Fruit fly (Drosophila melanogaster) whole organism, embryonic: ENCODE measurements around the gene zetaCOP.

ENCODE experiments used
- Atf-2 ChIP-seq: fragments of 200-800 bp; sonication (Bioruptor generic); optimal IDR thresholded peaks from 2 replicates; lab custom pipeline; 2016; ENCODE audit warnings: missing biosample characterization, missing genetic modification characterization
- CG10147 ChIP-seq: fragments of 200-800 bp; sonication (Bioruptor generic); optimal IDR thresholded peaks from 2 replicates; lab custom pipeline; 2019; ENCODE audit warnings: missing biosample characterization, mild to moderate bottlenecking, missing genetic modification characterization, moderate library complexity
- CG11085 ChIP-seq: fragments of 200-800 bp; sonication (Bioruptor generic); IDR thresholded peaks from 2 replicates; pipeline ENCODE4 v1.3.6; 2022; ENCODE audit warnings: missing biosample characterization, missing genetic modification characterization
- CG11504 ChIP-seq: fragments of 200-800 bp; sonication (Bioruptor generic); optimal IDR thresholded peaks from 3 replicates; lab custom pipeline; 2019; ENCODE audit warnings: missing biosample characterization, mild to moderate bottlenecking, missing genetic modification characterization, moderate library complexity
- CG11695 ChIP-seq: fragments of 200-800 bp; sonication (Bioruptor generic); IDR thresholded peaks from 3 replicates; pipeline ENCODE4 v1.3.6; 2022; ENCODE audit warnings: missing biosample characterization, missing genetic modification characterization
- CG12071 ChIP-seq: fragments of 200-800 bp; sonication (Bioruptor generic); optimal IDR thresholded peaks from 3 replicates; lab custom pipeline; 2018; ENCODE audit warnings: missing biosample characterization, mild to moderate bottlenecking, missing genetic modification characterization
- CG13287 ChIP-seq: fragments of 200-800 bp; sonication (Bioruptor generic); IDR thresholded peaks from 2 replicates; pipeline ENCODE4 v1.3.6; 2022; ENCODE audit warnings: missing biosample characterization, missing genetic modification characterization; ENCODE audit not compliant: partially characterized antibody
- CG15011 ChIP-seq: fragments of 200-800 bp; sonication (Bioruptor generic); optimal IDR thresholded peaks from 3 replicates; lab custom pipeline; 2018; ENCODE audit warnings: missing biosample characterization, mild to moderate bottlenecking, missing genetic modification characterization
- CG1602 ChIP-seq: fragments of 200-800 bp; sonication (Bioruptor generic); optimal IDR thresholded peaks from 3 replicates; lab custom pipeline; 2016; ENCODE audit warnings: missing biosample characterization, missing genetic modification characterization
- CG1603 ChIP-seq: fragments of 200-800 bp; sonication (Bioruptor generic); optimal IDR thresholded peaks from 2 replicates; lab custom pipeline; 2019; ENCODE audit warnings: missing biosample characterization, mild to moderate bottlenecking, missing genetic modification characterization, moderate library complexity
- CG17912 ChIP-seq: fragments of 200-800 bp; sonication (Bioruptor generic); optimal IDR thresholded peaks from 2 replicates; lab custom pipeline; 2018; ENCODE audit warnings: missing biosample characterization, mild to moderate bottlenecking, missing genetic modification characterization
- CG2120 ChIP-seq: fragments of 200-800 bp; sonication (Bioruptor generic); optimal IDR thresholded peaks from 3 replicates; lab custom pipeline; 2016; ENCODE audit warnings: missing biosample characterization, missing genetic modification characterization
- CG2678 ChIP-seq: fragments of 200-800 bp; sonication (Bioruptor generic); optimal IDR thresholded peaks from 3 replicates; lab custom pipeline; 2019; ENCODE audit warnings: missing biosample characterization, mild to moderate bottlenecking, missing genetic modification characterization, moderate library complexity
- CG31365 ChIP-seq: fragments of 200-800 bp; sonication (Bioruptor generic); optimal IDR thresholded peaks from 2 replicates; lab custom pipeline; 2018; ENCODE audit warnings: missing biosample characterization, mild to moderate bottlenecking, missing genetic modification characterization
- CG34376 ChIP-seq: fragments of 200-800 bp; sonication (Bioruptor generic); optimal IDR thresholded peaks from 2 replicates; lab custom pipeline; 2018; ENCODE audit warnings: missing biosample characterization, mild to moderate bottlenecking, missing genetic modification characterization
- CG4404 ChIP-seq: fragments of 200-800 bp; sonication (Bioruptor generic); IDR thresholded peaks from 2 replicates; pipeline ENCODE4 v1.3.6; 2022; ENCODE audit warnings: missing biosample characterization, missing genetic modification characterization
- CG4707 ChIP-seq: fragments of 200-800 bp; sonication (Bioruptor generic); optimal IDR thresholded peaks from 2 replicates; lab custom pipeline; 2018; ENCODE audit warnings: missing biosample characterization, mild to moderate bottlenecking, missing genetic modification characterization, moderate library complexity
- CG7745 ChIP-seq: fragments of 200-800 bp; sonication (Bioruptor generic); optimal IDR thresholded peaks from 2 replicates; lab custom pipeline; 2018; ENCODE audit warnings: missing biosample characterization, mild to moderate bottlenecking, missing genetic modification characterization, moderate library complexity
- CG9215 ChIP-seq: fragments of 200-800 bp; sonication (Bioruptor generic); IDR thresholded peaks from 2 replicates; pipeline ENCODE4 v1.3.6; 2022; ENCODE audit warnings: missing biosample characterization, missing genetic modification characterization
- CG9727 ChIP-seq: fragments of 200-800 bp; sonication (Bioruptor generic); optimal IDR thresholded peaks from 3 replicates; lab custom pipeline; 2017; ENCODE audit warnings: missing biosample characterization, mild to moderate bottlenecking, missing genetic modification characterization
- Dad ChIP-seq: fragments of 200-800 bp; sonication (Bioruptor generic); optimal IDR thresholded peaks from 3 replicates; lab custom pipeline; 2016; ENCODE audit warnings: missing biosample characterization, missing genetic modification characterization
- Dfd ChIP-seq, 2 experiments: fragments of >200 bp; optimal IDR thresholded peaks; 2 replicates each; lab custom pipeline; 2017; ENCODE audit warnings: missing biosample characterization in 2 of 2, missing genetic modification characterization in 2 of 2
- Dip3 ChIP-seq: fragments of 200-800 bp; sonication (Bioruptor generic); optimal IDR thresholded peaks from 3 replicates; lab custom pipeline; 2016; ENCODE audit warnings: missing biosample characterization, missing genetic modification characterization
- Doc3 ChIP-seq: fragments of 200-800 bp; sonication (Bioruptor generic); IDR thresholded peaks from 3 replicates; pipeline ENCODE4 v1.3.6; 2022; ENCODE audit warnings: missing biosample characterization, missing genetic modification characterization; ENCODE audit not compliant: partially characterized antibody
- Fer1 ChIP-seq: fragments of 200-800 bp; sonication (Bioruptor generic); optimal IDR thresholded peaks from 2 replicates; lab custom pipeline; 2017; ENCODE audit warnings: missing biosample characterization, mild to moderate bottlenecking, missing genetic modification characterization
- Fer2 ChIP-seq: fragments of 200-800 bp; sonication (Bioruptor generic); optimal IDR thresholded peaks from 2 replicates; lab custom pipeline; 2018; ENCODE audit warnings: missing biosample characterization, mild to moderate bottlenecking, missing genetic modification characterization, moderate library complexity
- Hmr ChIP-seq: fragments of 200-800 bp; sonication (Bioruptor generic); optimal IDR thresholded peaks from 3 replicates; lab custom pipeline; 2017; ENCODE audit warnings: mild to moderate bottlenecking, missing biosample characterization, missing genetic modification reagents, missing genetic modification characterization
- Hmx ChIP-seq: fragments of 200-800 bp; sonication (Bioruptor generic); optimal IDR thresholded peaks from 2 replicates; lab custom pipeline; 2016; ENCODE audit warnings: missing biosample characterization, missing genetic modification characterization
- Hr39 ChIP-seq: fragments of >200 bp; optimal IDR thresholded peaks from 2 replicates; lab custom pipeline; 2017
- Meics ChIP-seq: fragments of 200-800 bp; sonication (Bioruptor generic); optimal IDR thresholded peaks from 2 replicates; lab custom pipeline; 2017; ENCODE audit warnings: missing biosample characterization, mild to moderate bottlenecking, missing genetic modification characterization
- Nf-YB ChIP-seq: fragments of 200-800 bp; sonication (Bioruptor generic); optimal IDR thresholded peaks from 3 replicates; lab custom pipeline; 2019; ENCODE audit warnings: missing biosample characterization, mild to moderate bottlenecking, missing genetic modification characterization, moderate library complexity
- Opbp ChIP-seq: fragments of 200-800 bp; sonication (Bioruptor generic); IDR thresholded peaks from 3 replicates; pipeline ENCODE4 v1.3.6; 2022; ENCODE audit warnings: missing biosample characterization, missing genetic modification characterization; ENCODE audit not compliant: partially characterized antibody
- Side ChIP-seq: fragments of 200-800 bp; sonication (Bioruptor generic); optimal IDR thresholded peaks from 2 replicates; lab custom pipeline; 2016; ENCODE audit warnings: missing biosample characterization, missing genetic modification characterization
- Taf1 ChIP-seq: fragments of 200-800 bp; sonication (Bioruptor generic); IDR thresholded peaks from 2 replicates; pipeline ENCODE4 v1.3.6; 2022; ENCODE audit warnings: missing biosample characterization, missing genetic modification characterization
- abd-A ChIP-seq: fragments of 200-800 bp; sonication (Bioruptor generic); optimal IDR thresholded peaks from 3 replicates; lab custom pipeline; 2019; ENCODE audit warnings: missing biosample characterization, mild to moderate bottlenecking, missing genetic modification characterization, moderate library complexity
- da ChIP-seq: fragments of 200-800 bp; sonication (Bioruptor generic); optimal IDR thresholded peaks from 2 replicates; lab custom pipeline; 2016; ENCODE audit warnings: missing biosample characterization, missing genetic modification characterization
- dpn ChIP-seq, 2 experiments: fragments of 200-800 bp; sonication (Bioruptor generic); optimal IDR thresholded peaks; 3 replicates each; lab custom pipeline; 2016; ENCODE audit warnings: missing biosample characterization in 2 of 2, missing genetic modification characterization in 2 of 2
- ftz-f1 ChIP-seq: fragments of 200-800 bp; sonication (Bioruptor generic); optimal IDR thresholded peaks from 2 replicates; lab custom pipeline; 2016; ENCODE audit warnings: missing biosample characterization, missing genetic modification characterization
- grau ChIP-seq: fragments of 200-800 bp; optimal IDR thresholded peaks from 3 replicates; lab custom pipeline; 2019; ENCODE audit warnings: missing biosample characterization, mild to moderate bottlenecking, missing genetic modification characterization, moderate library complexity
- gsb ChIP-seq: fragments of 200-800 bp; sonication (Bioruptor generic); IDR thresholded peaks from 2 replicates; pipeline ENCODE4 v1.3.6; 2022; ENCODE audit warnings: missing biosample characterization, missing genetic modification characterization
- h ChIP-seq: fragments of >200 bp; optimal IDR thresholded peaks from 2 replicates; lab custom pipeline; 2017
- lab ChIP-seq: fragments of 200-800 bp; sonication (Bioruptor generic); optimal IDR thresholded peaks from 3 replicates; lab custom pipeline; 2017; ENCODE audit warnings: missing biosample characterization, missing genetic modification characterization, mild to moderate bottlenecking, moderate library complexity, missing genetic modification reagents
- onecut ChIP-seq: fragments of 200-800 bp; sonication (Bioruptor generic); IDR thresholded peaks from 2 replicates; pipeline ENCODE4 v1.3.6; 2022; ENCODE audit warnings: missing biosample characterization, missing genetic modification characterization
- pita ChIP-seq: fragments of 200-800 bp; sonication (Bioruptor generic); optimal IDR thresholded peaks from 2 replicates; lab custom pipeline; 2017; ENCODE audit warnings: missing biosample characterization, mild to moderate bottlenecking, missing genetic modification characterization
- shn ChIP-seq: fragments of 200-800 bp; sonication (Bioruptor generic); optimal IDR thresholded peaks from 3 replicates; lab custom pipeline; 2016; ENCODE audit warnings: missing biosample characterization, missing genetic modification characterization
- sqz ChIP-seq: fragments of 200-800 bp; sonication (Bioruptor generic); optimal IDR thresholded peaks from 3 replicates; lab custom pipeline; 2018; ENCODE audit warnings: missing biosample characterization, mild to moderate bottlenecking, missing genetic modification characterization
- stc ChIP-seq: fragments of 200-800 bp; sonication (Bioruptor generic); IDR thresholded peaks from 2 replicates; pipeline ENCODE4 v1.3.6; 2022; ENCODE audit warnings: missing biosample characterization, missing genetic modification characterization
- tin ChIP-seq: fragments of 200-800 bp; sonication (Bioruptor generic); optimal IDR thresholded peaks from 3 replicates; lab custom pipeline; 2016; ENCODE audit warnings: missing biosample characterization, missing genetic modification characterization
- tup ChIP-seq: fragments of 200-800 bp; sonication (Bioruptor generic); optimal IDR thresholded peaks from 2 replicates; lab custom pipeline; 2016; ENCODE audit warnings: missing biosample characterization, mild to moderate bottlenecking, missing genetic modification characterization, moderate library complexity
- yki ChIP-seq: fragments of >200 bp; optimal IDR thresholded peaks from 3 replicates; lab custom pipeline; 2018
- zen ChIP-seq: fragments of 200-800 bp; sonication (Bioruptor generic); optimal IDR thresholded peaks from 3 replicates; lab custom pipeline; 2018; ENCODE audit warnings: missing biosample characterization, mild to moderate bottlenecking, missing genetic modification characterization, moderate library complexity

zetaCOP gene

DNA sequence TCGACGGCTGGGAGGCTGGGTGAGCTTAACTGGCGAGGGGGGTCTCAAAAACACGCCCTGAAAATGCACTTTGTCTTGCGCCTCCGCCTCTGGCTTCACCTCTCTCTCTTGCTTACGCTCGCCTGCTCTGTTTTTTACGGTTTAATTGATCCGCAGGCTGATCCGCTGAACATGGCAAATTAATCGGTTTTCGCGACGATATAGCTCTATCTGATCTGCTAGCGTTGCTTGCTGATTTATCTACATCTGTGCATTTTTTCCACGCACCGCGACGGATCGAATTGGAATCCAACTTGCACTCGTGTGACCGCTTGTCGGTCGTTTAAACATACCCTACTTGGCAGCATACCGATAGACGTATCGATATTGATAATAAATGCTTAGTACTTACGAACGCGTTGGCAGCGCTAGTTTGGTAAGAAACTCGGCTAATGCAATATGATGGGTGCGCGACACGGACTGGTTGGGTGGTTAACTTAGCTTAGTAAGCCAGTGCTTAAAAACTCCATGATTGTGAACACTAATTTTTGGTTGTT lies 25.7 kb downstream of the zetaCOP start, which contains the start of gene Abl (continued):
- TF ChIP-seq Atf-2 (GFP tag; lab: Kevin White, UChicago) (peak; percentile 49), CG17912 (GFP tag; lab: Kevin White, UChicago) (peak; percentile 58), CG11695 (no peak), CG31365 (tag; lab: Kevin White, UChicago) (no peak), CG13287 (peak; percentile 90), CG11085 (GFP tag; lab: Robert Waterston, UW) (0 out of 2 replicates have a peak, but pooled peaks have one; percentile 33), CG15011 (GFP tag; lab: Kevin White, UChicago) (no peak), CG9215 (GFP tag; lab: Robert Waterston, UW) (no peak), Side (peak; percentile 74), CG2120 (GFP tag; lab: Kevin White, UChicago) (peak; percentile 92), CG10147 (GFP tag; lab: Kevin White, UChicago) (peak; percentile 51), onecut (GFP tag; lab: Robert Waterston, UW) (no peak; the same call in none of the 2 replicates), Taf1 (GFP tag; lab: Robert Waterston, UW) (no peak), gsb (no peak), lab (GFP tag; lab: Kevin White, UChicago) (peak; percentile 74), CG11504 (peak; percentile 63), dpn (GFP tag; optimal IDR thresholded peaks at IDR 0.05; lab: Kevin White, UChicago) (peak; percentile 81 to 84), Nf-YB (GFP tag; lab: Kevin White, UChicago) (peak; percentile 26), zen (peak; percentile 75), h (lab: Kevin White, UChicago) (no peak), Fer2 (tag; lab: Kevin White, UChicago) (no peak), Dad (peak; percentile 87), CG2678 (peak; percentile 47), CG9727 (GFP tag; lab: Kevin White, UChicago) (peak; percentile 13), shn (GFP tag; lab: Kevin White, UChicago) (peak; percentile 68), CG7745 (peak; percentile 79), pita (GFP tag; lab: Kevin White, UChicago) (peak; percentile 100), grau (peak; percentile 56), Doc3 (GFP tag; lab: Robert Waterston, UW) (peak; percentile 69; the same call in 2 of the 3 replicates), Hmx (GFP tag; lab: Kevin White, UChicago) (no peak), CG1602 (GFP tag; lab: Kevin White, UChicago) (peak; percentile 47), Hmr (GFP tag; lab: Kevin White, UChicago) (peak; percentile 95), abd-A (tag; lab: Kevin White, UChicago) (peak; percentile 87), tin (GFP tag; lab: Kevin White, UChicago) (peak; percentile 62), sqz (GFP tag; lab: Kevin White, UChicago) (no peak), CG12071 (GFP tag; lab: Kevin White, UChicago) (peak; percentile 33), Dip3 (peak; percentile 76), da (GFP tag; lab: Kevin White, UChicago) (peak; percentile 49), CG34376 (GFP tag; lab: Kevin White, UChicago) (peak; percentile 34), Fer1 (GFP tag; lab: Kevin White, UChicago) (peak; percentile 66), tup (GFP tag; lab: Kevin White, UChicago) (no peak), CG4404 (GFP tag; lab: Robert Waterston, UW) (peak; percentile 22; the same call in 1 of the 2 replicates), Meics (GFP tag; lab: Kevin White, UChicago) (peak; percentile 40), stc (GFP tag; lab: Robert Waterston, UW) (peak; percentile 32; the same call in 1 of the 2 replicates), Opbp (GFP tag; lab: Robert Waterston, UW) (peak; percentile 77), CG4707 (no peak), ftz-f1 (GFP tag; lab: Kevin White, UChicago) (peak; percentile 72), Hr39 (lab: Kevin White, UChicago) (no peak), yki (lab: Kevin White, UChicago) (no peak), Dfd (GFP tag; optimal IDR thresholded peaks at IDR 0.05; lab: Kevin White, UChicago) (no peak), CG1603 (tag; lab: Kevin White, UChicago) (peak; percentile 94)
